Fruit fly (Drosophila melanogaster) whole organism, adult: ENCODE results near the gene Rbp1-like.

Source experiments
- CG11617 ChIP-seq: fragments of 200-800 bp; sonication (Bioruptor generic); optimal IDR thresholded peaks from 2 replicates; lab custom pipeline; 2017; ENCODE audit warnings: mild to moderate bottlenecking, missing biosample characterization, missing genetic modification reagents, missing genetic modification characterization
- CG12768 ChIP-seq: fragments of 200-800 bp; sonication (Bioruptor generic); optimal IDR thresholded peaks from 2 replicates; lab custom pipeline; 2017; ENCODE audit warnings: missing biosample characterization, missing genetic modification characterization, mild to moderate bottlenecking, moderate library complexity, missing genetic modification reagents
- CG14711 ChIP-seq: fragments of 200-800 bp; sonication (Bioruptor generic); optimal IDR thresholded peaks from 2 replicates; lab custom pipeline; 2018; ENCODE audit warnings: missing biosample characterization, mild to moderate bottlenecking, missing genetic modification characterization, moderate library complexity
- CG1620 ChIP-seq: fragments of 200-800 bp; sonication (Bioruptor generic); optimal IDR thresholded peaks from 2 replicates; lab custom pipeline; 2016; ENCODE audit warnings: missing biosample characterization, missing genetic modification characterization
- CG33017 ChIP-seq: fragments of 200-800 bp; sonication (Bioruptor generic); optimal IDR thresholded peaks from 2 replicates; lab custom pipeline; 2018; ENCODE audit warnings: missing biosample characterization, mild to moderate bottlenecking, missing genetic modification characterization, moderate library complexity
- CG5204 ChIP-seq: fragments of 200-800 bp; sonication (Bioruptor generic); optimal IDR thresholded peaks from 2 replicates; lab custom pipeline; 2016; ENCODE audit warnings: missing biosample characterization, missing genetic modification characterization
- CG7045 ChIP-seq: fragments of 200-800 bp; sonication (Bioruptor generic); optimal IDR thresholded peaks from 2 replicates; lab custom pipeline; 2017; ENCODE audit warnings: missing biosample characterization, mild to moderate bottlenecking, missing genetic modification characterization
- CG7101 ChIP-seq: fragments of 200-800 bp; sonication (Bioruptor generic); optimal IDR thresholded peaks from 2 replicates; lab custom pipeline; 2018; ENCODE audit warnings: missing biosample characterization, mild to moderate bottlenecking, missing genetic modification characterization, moderate library complexity
- Clk ChIP-seq: fragments of 200-800 bp; sonication (Bioruptor generic); optimal IDR thresholded peaks from 2 replicates; lab custom pipeline; 2017; ENCODE audit warnings: missing biosample characterization, missing genetic modification characterization
- Crg-1 ChIP-seq: fragments of 200-800 bp; sonication (Bioruptor generic); optimal IDR thresholded peaks from 2 replicates; lab custom pipeline; 2016; ENCODE audit warnings: missing biosample characterization, missing genetic modification characterization
- Hr96 ChIP-seq: fragments of 200-800 bp; sonication (Bioruptor generic); optimal IDR thresholded peaks from 2 replicates; lab custom pipeline; 2016; ENCODE audit warnings: missing biosample characterization, missing genetic modification characterization
- Mnt ChIP-seq: fragments of 200-800 bp; sonication (Bioruptor generic); optimal IDR thresholded peaks from 2 replicates; lab custom pipeline; 2016; ENCODE audit warnings: missing biosample characterization, mild to moderate bottlenecking, missing genetic modification characterization
- bab1 ChIP-seq: fragments of 200-800 bp; sonication (Bioruptor generic); optimal IDR thresholded peaks from 3 replicates; lab custom pipeline; 2019; ENCODE audit warnings: missing biosample characterization, mild to moderate bottlenecking, missing genetic modification characterization, moderate library complexity
- cic ChIP-seq: fragments of 200-800 bp; sonication (Bioruptor generic); optimal IDR thresholded peaks from 2 replicates; lab custom pipeline; 2017; ENCODE audit warnings: missing biosample characterization, mild to moderate bottlenecking, missing genetic modification characterization, moderate library complexity
- cnc ChIP-seq, 2 experiments: fragments of >200 bp; optimal IDR thresholded peaks; 2 replicates each; lab custom pipeline; 2017
- kay ChIP-seq: fragments of 200-800 bp; sonication (Bioruptor generic); peaks from one replicate; lab custom pipeline; 2016; ENCODE audit warnings: missing biosample characterization, missing genetic modification characterization, borderline replicate concordance
- ovo ChIP-seq: fragments of 200-800 bp; sonication (Bioruptor generic); optimal IDR thresholded peaks from 2 replicates; lab custom pipeline; 2016; ENCODE audit warnings: missing biosample characterization, missing genetic modification characterization
- pad ChIP-seq: fragments of 200-800 bp; sonication (Bioruptor generic); optimal IDR thresholded peaks from 3 replicates; lab custom pipeline; 2017; ENCODE audit warnings: missing biosample characterization, missing genetic modification characterization, mild to moderate bottlenecking, moderate library complexity, missing genetic modification reagents
- tj ChIP-seq: fragments of 200-800 bp; sonication (Bioruptor generic); optimal IDR thresholded peaks from 3 replicates; lab custom pipeline; 2017; ENCODE audit warnings: missing biosample characterization, mild to moderate bottlenecking, missing genetic modification characterization, moderate library complexity
- toe ChIP-seq: fragments of 200-800 bp; sonication (Bioruptor generic); optimal IDR thresholded peaks from 2 replicates; lab custom pipeline; 2016; ENCODE audit warnings: missing biosample characterization, missing genetic modification characterization

Gene Rbp1-like

DNA sequence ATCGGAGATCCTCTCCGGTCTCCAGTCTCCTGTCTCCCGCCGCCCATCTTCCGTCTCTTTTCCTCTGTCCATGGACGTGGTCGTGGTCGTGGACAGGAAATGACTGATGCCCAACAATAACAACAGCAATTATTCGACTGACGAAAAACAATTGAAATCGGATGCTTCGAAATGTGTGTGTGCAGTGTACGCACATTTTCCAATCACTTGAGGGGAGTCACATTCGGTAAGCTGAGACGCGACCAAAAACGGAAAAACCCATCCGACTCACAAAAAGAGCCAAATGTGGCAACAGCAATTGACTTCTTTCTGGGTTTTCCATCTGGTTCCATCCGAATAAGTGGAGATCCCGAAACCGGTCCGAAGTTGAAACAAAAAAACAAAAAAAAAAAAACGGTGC is 15.2 kb downstream of the Rbp1-like start:
- TF ChIP-seq cic (GFP tag; lab: Kevin White, UChicago): no peak
- no peak for TF ChIP-seq CG1620 (GFP tag; lab: Kevin White, UChicago)
- TF ChIP-seq tj (GFP tag; lab: Kevin White, UChicago): no peak
- TF ChIP-seq CG14711: no peak
- TF ChIP-seq Mnt (GFP tag; lab: Kevin White, UChicago): no peak
- TF ChIP-seq CG5204 (GFP tag; lab: Kevin White, UChicago): no peak
- TF ChIP-seq pad (GFP tag; lab: Kevin White, UChicago): no peak
- no peak for TF ChIP-seq ovo (GFP tag; lab: Kevin White, UChicago)

dm6 chrX:13368149-13368548 is 16.5 kb downstream of the Rbp1-like start, which contains the start of gene dmrt11E:
TSS of gene dmrt11E (plus strand) at chrX:13368191.
- TF ChIP-seq CG5204 (GFP tag; lab: Kevin White, UChicago): no peak
- TF ChIP-seq CG11617 (GFP tag; lab: Kevin White, UChicago): no peak
- TF ChIP-seq pad (GFP tag; lab: Kevin White, UChicago): no peak
- TF ChIP-seq CG12768 (GFP tag; lab: Kevin White, UChicago): no peak
- no peak for TF ChIP-seq ovo (GFP tag; lab: Kevin White, UChicago)
- no peak for TF ChIP-seq tj (GFP tag; lab: Kevin White, UChicago)
- TF ChIP-seq kay: no peak
- no peak for TF ChIP-seq cnc (optimal IDR thresholded peaks at IDR 0.05; lab: Kevin White, UChicago)
- no peak for TF ChIP-seq Crg-1
- TF ChIP-seq CG7101 (tag; lab: Kevin White, UChicago): no peak

- no peak for TF ChIP-seq cic (GFP tag; lab: Kevin White, UChicago)
- no peak for TF ChIP-seq Crg-1
These were observed 25.7 kb downstream of the Rbp1-like start, which contains the start of gene Syt12 for dm6 chrX:13358948-13359347. TSS of gene Syt12 (plus strand) at chrX:13359248.

DNA sequence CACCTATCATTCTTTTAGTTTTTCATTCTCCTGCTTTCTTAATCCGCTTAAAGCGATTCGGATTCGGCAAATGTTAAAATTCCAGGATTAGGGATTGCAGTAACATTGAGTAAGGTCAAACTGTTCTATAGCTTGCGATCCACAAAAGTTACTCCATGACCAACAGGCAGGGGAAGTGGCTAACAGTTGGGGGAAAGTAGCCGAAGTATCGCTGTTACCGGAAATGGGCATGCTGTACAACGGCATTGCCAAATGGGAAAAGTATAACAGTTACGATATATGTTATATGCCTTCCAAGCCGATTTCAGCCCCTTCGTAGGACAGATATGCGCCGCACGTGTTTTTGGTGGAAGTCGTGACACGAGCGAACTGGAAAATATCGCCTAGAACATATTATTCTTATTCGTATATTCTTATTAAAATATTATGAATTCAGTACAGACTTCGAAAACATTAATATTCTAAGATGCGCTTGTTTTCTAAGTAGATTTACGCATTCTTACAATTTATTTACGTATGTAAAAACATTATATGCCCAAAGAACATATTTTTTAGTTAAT is 26.4 kb downstream of the Rbp1-like start:
- TF ChIP-seq cnc (optimal IDR thresholded peaks at IDR 0.05; lab: Kevin White, UChicago) (no peak), ovo (GFP tag; lab: Kevin White, UChicago) (no peak), pad (GFP tag; lab: Kevin White, UChicago) (peak; percentile 96), CG14711 (no peak)

dm6 chrX:13346998-13347397 is 37.7 kb downstream of the Rbp1-like start:
- TF ChIP-seq CG11617 (GFP tag; lab: Kevin White, UChicago) (no peak), pad (GFP tag; lab: Kevin White, UChicago) (no peak), kay (no peak), Mnt (GFP tag; lab: Kevin White, UChicago) (no peak), cnc (optimal IDR thresholded peaks at IDR 0.05; lab: Kevin White, UChicago) (no peak), CG33017 (tag; lab: Kevin White, UChicago) (no peak)

dm6 chrX:13345327-13345726 is 39.4 kb downstream of the Rbp1-like start:
- TF ChIP-seq toe (GFP tag; lab: Kevin White, UChicago): no peak
- TF ChIP-seq CG5204 (GFP tag; lab: Kevin White, UChicago): no peak
- no peak for TF ChIP-seq Clk (GFP tag; lab: Kevin White, UChicago)
- TF ChIP-seq cic (GFP tag; lab: Kevin White, UChicago): no peak
- TF ChIP-seq CG7045: peak; percentile 47
- peak; percentile 44 for TF ChIP-seq CG12768 (GFP tag; lab: Kevin White, UChicago)
- peak; percentile 17 for TF ChIP-seq CG11617 (GFP tag; lab: Kevin White, UChicago)
- TF ChIP-seq ovo (GFP tag; lab: Kevin White, UChicago): no peak
- TF ChIP-seq CG7101 (tag; lab: Kevin White, UChicago): peak; percentile 25
- no peak for TF ChIP-seq Mnt (GFP tag; lab: Kevin White, UChicago)
- TF ChIP-seq CG33017 (tag; lab: Kevin White, UChicago): peak; percentile 38
- TF ChIP-seq cnc (optimal IDR thresholded peaks at IDR 0.05; lab: Kevin White, UChicago): no peak
- no peak for TF ChIP-seq bab1
- peak; percentile 6 for TF ChIP-seq pad (GFP tag; lab: Kevin White, UChicago)
- peak; percentile 20 for TF ChIP-seq CG14711
- TF ChIP-seq CG1620 (GFP tag; lab: Kevin White, UChicago): no peak
- no peak for TF ChIP-seq Crg-1
- no peak for TF ChIP-seq Hr96 (GFP tag; lab: Kevin White, UChicago)
- TF ChIP-seq kay: no peak
- TF ChIP-seq tj (GFP tag; lab: Kevin White, UChicago): peak; percentile 4

DNA sequence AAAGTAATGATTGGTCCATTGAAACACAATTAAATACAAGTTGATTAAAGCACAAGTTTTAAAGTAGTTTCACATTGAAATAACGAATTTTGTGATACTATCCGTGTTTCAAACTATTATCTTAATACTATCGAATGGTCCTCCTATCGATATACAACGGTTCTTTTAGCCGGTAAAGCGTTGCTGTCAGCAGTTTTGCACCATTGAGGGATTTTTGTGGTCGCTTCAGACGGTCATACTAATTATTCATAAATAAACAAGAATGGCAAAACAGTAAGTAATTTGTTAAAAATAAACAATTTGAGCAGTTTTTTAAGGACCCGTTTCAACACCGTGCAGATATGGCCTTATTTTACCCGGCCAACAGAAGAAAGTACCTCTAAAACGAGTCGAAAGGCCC is 46.6 kb downstream of the Rbp1-like start, which contains the start of gene CG15747:
Gene CG15747 (plus strand): TSS at position 206 of the 400 bp plus-strand sequence.
- TF ChIP-seq tj (GFP tag; lab: Kevin White, UChicago) (peak; percentile 92), cnc (optimal IDR thresholded peaks at IDR 0.05; lab: Kevin White, UChicago) (no peak), bab1 (peak; percentile 5)
